Fruit fly (Drosophila melanogaster): ENCODE results near the gene CG7488.
A peak's percentile ranks its signal among the peaks of the same experiment; 100 is the strongest.

CG7488 gene

dm6 chr3R:12997550-12998233 lies 2.3 kb downstream of the CG7488 start, which contains the start of the genes CG17327, CG44194 and CG7518 (continued):
- TF ChIP-seq GATAe (GFP tag; conservative IDR thresholded peaks at IDR 0.05) (no peak), Dll (GFP tag; IDR thresholded peaks at IDR 0.05; ENCODE audit: partially characterized antibody) (peak; percentile 38; the same call in 1 of the 4 replicates), CG13894 (tag; optimal IDR thresholded peaks at IDR 0.05) (no peak), Hr78 (GFP tag; optimal IDR thresholded peaks at IDR 0.05) (no peak), Vsx1 (GFP tag; optimal IDR thresholded peaks at IDR 0.05) (no peak), mld (GFP tag; IDR thresholded peaks at IDR 0.05; ENCODE audit: partially characterized antibody) (no peak), fru (optimal IDR thresholded peaks at IDR 0.05) (peak; percentile 11), nerfin-1 (tag; optimal IDR thresholded peaks at IDR 0.05) (peak; percentile 2), luna (GFP tag; optimal IDR thresholded peaks at IDR 0.05) (no peak), run (tag; optimal IDR thresholded peaks at IDR 0.05) (no peak), CG9932 (GFP tag; IDR thresholded peaks at IDR 0.05) (peak; percentile 40; the same call in 1 of the 2 replicates), CG11696 (GFP tag; IDR thresholded peaks at IDR 0.05) (no peak), CG2202 (tag; optimal IDR thresholded peaks at IDR 0.05) (no peak), CG10274 (GFP tag; optimal IDR thresholded peaks at IDR 0.05) (no peak), CG5953 (GFP tag; IDR thresholded peaks at IDR 0.05) (no peak), wek (GFP tag; optimal IDR thresholded peaks at IDR 0.05) (no peak), CG1024 (GFP tag; IDR thresholded peaks at IDR 0.05) (peak; percentile 53; the same call in 1 of the 2 replicates), esg (GFP tag; conservative IDR thresholded peaks at IDR 0.05) (no peak), ind (GFP tag; optimal IDR thresholded peaks at IDR 0.05) (no peak), Lhr (GFP tag; optimal IDR thresholded peaks at IDR 0.05) (no peak), HLH54F (GFP tag; optimal IDR thresholded peaks at IDR 0.05) (peak; percentile 40), Hand (GFP tag; optimal IDR thresholded peaks at IDR 0.05) (no peak), Hmx (GFP tag; optimal IDR thresholded peaks at IDR 0.05) (no peak), CG18619 (GFP tag; optimal IDR thresholded peaks at IDR 0.05) (no peak), Chrac-16 (GFP tag; optimal IDR thresholded peaks at IDR 0.05) (no peak), NC2α (GFP tag; optimal IDR thresholded peaks at IDR 0.05) (no peak), CG4424 (GFP tag; optimal IDR thresholded peaks at IDR 0.05) (no peak), al (GFP tag; IDR thresholded peaks at IDR 0.05) (peak; percentile 26; the same call in 1 of the 2 replicates), CG1603 (tag; optimal IDR thresholded peaks at IDR 0.05) (no peak), CG11456 (GFP tag; IDR thresholded peaks at IDR 0.05) (peak; percentile 25; the same call in 2 of the 3 replicates), ro (GFP tag; IDR thresholded peaks at IDR 0.05) (no peak), CG12391 (tag; optimal IDR thresholded peaks at IDR 0.05) (peak; percentile 66), ac (GFP tag; optimal IDR thresholded peaks at IDR 0.05) (no peak), CG4854 (GFP tag; optimal IDR thresholded peaks at IDR 0.05) (no peak), ato (GFP tag; IDR thresholded peaks at IDR 0.05; ENCODE audit: partially characterized antibody) (no peak), CG7963 (GFP tag; IDR thresholded peaks at IDR 0.05; ENCODE audit: partially characterized antibody) (0 out of 3 replicates have a peak, but pooled peaks have one; percentile 48), HLH4C (GFP tag; IDR thresholded peaks at IDR 0.05; ENCODE audit: partially characterized antibody) (0 out of 3 replicates have a peak, but pooled peaks have one; percentile 28), CG16813 (GFP tag; IDR thresholded peaks at IDR 0.05; ENCODE audit: partially characterized antibody) (peak; percentile 33; the same call in 1 of the 3 replicates), CG15514 (GFP tag; optimal IDR thresholded peaks at IDR 0.05) (peak; percentile 42), Dip3 (GFP tag; optimal IDR thresholded peaks at IDR 0.05) (peak; percentile 22), bbx (GFP tag; IDR thresholded peaks at IDR 0.05; ENCODE audit: partially characterized antibody) (peak; percentile 37; the same call in 1 of the 2 replicates), CG13775 (GFP tag; optimal IDR thresholded peaks at IDR 0.05) (peak; percentile 50), Opbp (GFP tag; IDR thresholded peaks at IDR 0.05; ENCODE audit: partially characterized antibody) (peak; percentile 47; the same call in 1 of the 3 replicates), CG14965 (GFP tag; optimal IDR thresholded peaks at IDR 0.05; ENCODE audit: borderline replicate concordance) (no peak), CG10543 (GFP tag; optimal IDR thresholded peaks at IDR 0.05) (no peak), aop (GFP tag; IDR thresholded peaks at IDR 0.05) (no peak), Hmr (GFP tag; optimal IDR thresholded peaks at IDR 0.05) (no peak), Mrtf (GFP tag; IDR thresholded peaks at IDR 0.05) (no peak)

Measured in whole organism, embryonic.